Fruit fly (Drosophila melanogaster): ENCODE results near the gene nSyb.

Gene nSyb

DNA sequence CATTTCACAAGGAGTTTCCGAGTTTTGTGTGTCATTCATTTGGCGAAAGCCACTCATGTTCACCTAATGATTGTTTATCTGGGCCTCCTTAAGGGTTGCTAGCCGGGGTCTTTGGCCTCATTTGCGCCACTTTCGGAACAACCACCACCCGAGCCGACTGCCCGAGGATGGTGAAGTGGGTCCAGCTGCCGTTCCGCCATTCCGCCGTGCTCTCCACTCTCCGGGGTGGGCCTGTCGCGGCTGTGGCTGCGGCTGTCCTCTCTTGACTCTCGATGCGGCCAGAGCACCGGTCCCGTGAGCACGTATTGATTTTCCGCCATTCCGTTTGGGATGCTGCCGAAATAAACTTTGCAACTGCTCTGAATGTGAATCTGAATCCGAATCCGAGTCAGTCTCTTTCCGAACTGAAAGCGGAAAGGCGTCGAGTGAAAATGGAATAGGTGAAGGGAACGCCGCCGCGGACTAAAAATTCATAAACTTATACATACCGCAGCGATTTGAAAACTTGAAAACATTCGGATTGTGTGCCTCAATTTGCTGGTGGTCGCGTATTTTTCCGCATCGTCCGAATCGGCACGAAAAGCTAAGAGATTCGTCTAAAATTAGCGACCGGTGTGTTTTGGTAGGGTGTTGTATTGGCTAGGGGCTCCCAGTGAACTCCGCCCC is 11.3 kb upstream of the nSyb start, which contains the start of gene CG13920 (continued):
- TF ChIP-seq bbx (GFP tag; IDR thresholded peaks at IDR 0.05; ENCODE audit: partially characterized antibody) (peak; percentile 21; the same call in 1 of the 2 replicates), sug (tag; optimal IDR thresholded peaks at IDR 0.05) (peak; percentile 59), Side (GFP tag; optimal IDR thresholded peaks at IDR 0.05) (no peak), Eip74EF (GFP tag; optimal IDR thresholded peaks at IDR 0.05) (no peak), CG4617 (GFP tag; optimal IDR thresholded peaks at IDR 0.05; ENCODE audit: borderline replicate concordance) (no peak), zfh1 (GFP tag; IDR thresholded peaks at IDR 0.05) (no peak), CG13287 (GFP tag; IDR thresholded peaks at IDR 0.05; ENCODE audit: partially characterized antibody) (peak; percentile 13; the same call in 1 of the 2 replicates), nerfin-1 (tag; optimal IDR thresholded peaks at IDR 0.05) (peak; percentile 31), CG17802 (tag; optimal IDR thresholded peaks at IDR 0.05) (no peak), CG4360 (GFP tag; IDR thresholded peaks at IDR 0.05) (no peak), salm (tag; optimal IDR thresholded peaks at IDR 0.05) (no peak), CG31441 (GFP tag; IDR thresholded peaks at IDR 0.05) (no peak), ab (GFP tag; optimal IDR thresholded peaks at IDR 0.05) (no peak), Rfx (GFP tag; IDR thresholded peaks at IDR 0.05) (no peak), unc-4 (GFP tag; IDR thresholded peaks at IDR 0.05; ENCODE audit: partially characterized antibody) (peak; percentile 43; the same call in 1 of the 2 replicates), CG1233 (GFP tag; optimal IDR thresholded peaks at IDR 0.05) (no peak), CG1024 (GFP tag; IDR thresholded peaks at IDR 0.05) (no peak), CG32532 (GFP tag; IDR thresholded peaks at IDR 0.05) (no peak), Med (GFP tag) (peak; percentile 59), oc (tag; optimal IDR thresholded peaks at IDR 0.05) (no peak), Dbx (GFP tag; IDR thresholded peaks at IDR 0.05) (0 out of 3 replicates have a peak, but pooled peaks have one; percentile 34), CG17912 (GFP tag; optimal IDR thresholded peaks at IDR 0.05) (no peak), row (GFP tag; IDR thresholded peaks at IDR 0.05) (no peak), CG14965 (GFP tag; optimal IDR thresholded peaks at IDR 0.05; ENCODE audit: borderline replicate concordance) (no peak), Deaf1 (tag; optimal IDR thresholded peaks at IDR 0.05) (peak; percentile 91), CG4707 (GFP tag; optimal IDR thresholded peaks at IDR 0.05) (no peak), scrt (GFP tag; optimal IDR thresholded peaks at IDR 0.05) (peak; percentile 4), crol (GFP tag; IDR thresholded peaks at IDR 0.05) (peak; percentile 78), croc (GFP tag; conservative IDR thresholded peaks at IDR 0.05) (no peak), CG10267 (tag; optimal IDR thresholded peaks at IDR 0.05) (no peak), knrl (GFP tag; IDR thresholded peaks at IDR 0.05; ENCODE audit: partially characterized antibody) (no peak), CG15514 (GFP tag; optimal IDR thresholded peaks at IDR 0.05) (peak; percentile 27), onecut (GFP tag; IDR thresholded peaks at IDR 0.05) (peak; percentile 99), fd96Cb (tag; optimal IDR thresholded peaks at IDR 0.05) (no peak), chif (GFP tag; optimal IDR thresholded peaks at IDR 0.05) (no peak), vvl (GFP tag; IDR thresholded peaks at IDR 0.05) (no peak), CG10543 (GFP tag; optimal IDR thresholded peaks at IDR 0.05) (peak; percentile 72), gce (GFP tag; IDR thresholded peaks at IDR 0.05) (no peak), z (GFP tag; IDR thresholded peaks at IDR 0.05) (0 out of 3 replicates have a peak, but pooled peaks have one; percentile 46), Xrp1 (GFP tag; IDR thresholded peaks at IDR 0.05) (no peak), MBD-R2 (GFP tag; IDR thresholded peaks at IDR 0.05) (peak; percentile 42), CG9215 (GFP tag; IDR thresholded peaks at IDR 0.05) (no peak), pzg (GFP tag; optimal IDR thresholded peaks at IDR 0.05) (peak; percentile 3), vnd (GFP tag; IDR thresholded peaks at IDR 0.05; ENCODE audit: partially characterized antibody) (no peak), CG10959 (GFP tag; IDR thresholded peaks at IDR 0.05) (no peak), CG18599 (GFP tag; optimal IDR thresholded peaks at IDR 0.05) (peak; percentile 20), CG4820 (GFP tag; optimal IDR thresholded peaks at IDR 0.05) (no peak), Jarid2 (GFP tag; optimal IDR thresholded peaks at IDR 0.05) (peak; percentile 34), pb (GFP tag; optimal IDR thresholded peaks at IDR 0.05) (no peak)
